Fruit fly (Drosophila melanogaster): ENCODE measurements around the gene ovo.

dm6 chrX:5086724-5087660, 38.9 kb downstream of the ovo start:
- TF ChIP-seq psq (optimal IDR thresholded peaks at IDR 0.05) (no peak), pan (optimal IDR thresholded peaks at IDR 0.05) (no peak), EcR (GFP tag; optimal IDR thresholded peaks at IDR 0.05) (no peak), usp (GFP tag; optimal IDR thresholded peaks at IDR 0.05) (no peak)

All from whole organism.